Worm (Caenorhabditis elegans) whole organism, late embryonic: ENCODE results near the gene K02E11.6.

Experiments
- K09A11.1 ChIP-seq: sonication (generic microtip); optimal IDR thresholded peaks from 2 replicates; lab custom pipeline; 2017; ENCODE audit warnings: antibody characterized with exemption, mild to moderate bottlenecking, missing genetic modification characterization, missing compliant biosample characterization; ENCODE audit not compliant: insufficient read depth
- ceh-30 ChIP-seq: fragments of 150-350 bp; optimal IDR thresholded peaks from 2 replicates; lab custom pipeline; 2014; ENCODE audit warnings: missing biosample characterization, missing genetic modification characterization

DNA sequence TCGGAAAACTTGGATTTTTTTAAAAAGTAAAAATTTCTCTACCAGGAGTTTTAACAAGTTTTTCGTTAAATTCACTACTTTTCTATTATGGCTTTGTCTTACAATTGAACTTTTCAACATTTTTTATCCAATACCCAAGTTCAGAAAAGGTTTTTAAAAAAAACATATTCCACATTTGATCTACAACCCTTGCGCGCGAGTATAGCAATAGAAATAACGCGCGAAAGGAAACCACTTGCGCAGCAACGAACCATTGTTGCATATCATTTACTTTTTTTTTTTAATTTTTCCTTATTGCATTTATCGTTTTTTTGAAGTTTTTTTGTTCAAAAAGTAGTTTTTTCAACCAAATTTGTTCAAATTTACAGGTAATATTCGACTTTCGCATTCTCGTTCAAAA is 37.2 kb downstream of the K02E11.6 start, which contains the start of gene F40G12.11:
- no peak for TF ChIP-seq ceh-30 (tag; lab: Kevin White, UChicago)
- TF ChIP-seq K09A11.1 (tag; lab: Kevin White, UChicago), result no peak
